Worm (Caenorhabditis elegans): ENCODE results near the gene dve-1.

DNA sequence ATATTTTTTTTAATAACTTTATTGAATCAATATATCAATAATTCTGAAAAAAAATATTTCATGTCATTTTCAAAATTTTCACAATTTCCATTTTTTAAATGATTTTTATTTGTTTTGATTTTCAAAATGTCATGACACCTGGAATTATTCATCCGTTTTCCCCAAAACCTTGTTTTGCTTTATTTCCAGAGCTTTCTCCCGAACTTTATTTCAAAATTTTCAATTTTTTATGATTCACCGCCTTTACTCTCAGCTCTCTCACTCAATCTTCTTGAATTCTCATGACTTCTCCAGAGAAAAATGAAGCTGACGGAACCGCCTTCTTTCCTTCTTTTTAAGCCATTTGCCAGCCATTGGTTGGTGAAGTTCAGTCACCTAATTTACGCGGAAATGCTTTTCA is 29.0 kb downstream of the dve-1 start, which contains the start of gene R04A9.1:
- TF ChIP-seq F13C5.2 (tag; optimal IDR thresholded peaks at IDR 0.05), result no peak
- no peak for TF ChIP-seq hmg-4 (GFP tag; optimal IDR thresholded peaks at IDR 0.05)
- TF ChIP-seq ama-1 (optimal IDR thresholded peaks at IDR 0.05), result no peak
- no peak for TF ChIP-seq B0310.2 (tag; optimal IDR thresholded peaks at IDR 0.05)
- no peak for TF ChIP-seq tbx-11 (GFP tag; IDR thresholded peaks at IDR 0.05)
- no peak for TF ChIP-seq pes-1 (GFP tag; IDR thresholded peaks at IDR 0.05)
- no peak for TF ChIP-seq hmbx-1 (tag; optimal IDR thresholded peaks at IDR 0.05)
- no peak for TF ChIP-seq ceh-36 (tag; optimal IDR thresholded peaks at IDR 0.05)
- no peak for TF ChIP-seq flt-1 (GFP tag; IDR thresholded peaks at IDR 0.05)
- TF ChIP-seq ets-7 (tag; optimal IDR thresholded peaks at IDR 0.05), result no peak
- TF ChIP-seq aly-1 (tag; optimal IDR thresholded peaks at IDR 0.05), result no peak
